Worm (Caenorhabditis elegans): ENCODE data around the gene srj-25.

- no peak for TF ChIP-seq klf-2 (GFP tag; conservative IDR thresholded peaks at IDR 0.05)
- no peak for TF ChIP-seq ztf-29 (GFP tag; IDR thresholded peaks at IDR 0.05)
- no peak for TF ChIP-seq med-1 (GFP tag; optimal IDR thresholded peaks at IDR 0.05; ENCODE audit: insufficient read depth)
- TF ChIP-seq flt-1 (GFP tag; IDR thresholded peaks at IDR 0.05), result no peak
These were observed 23.2 kb downstream of the srj-25 start, which contains the start of gene cyp-33C11 for ce11 chrV:712882-713281.

All from whole organism, midembryonic.